Worm (Caenorhabditis elegans) whole organism, L4/young adult: ENCODE data around the gene malt-1.

Source experiments
- W03F9.2 ChIP-seq: fragments of 150-350 bp; optimal IDR thresholded peaks from 2 replicates; lab custom pipeline; 2014; ENCODE audit warnings: missing biosample characterization, missing genetic modification characterization
- dao-5 ChIP-seq: sonication (generic microtip); optimal IDR thresholded peaks from 2 replicates; lab custom pipeline; 2016; ENCODE audit warnings: missing genotype, missing genetic modification characterization, moderate library complexity, missing compliant biosample characterization
- him-1 ChIP-seq: sonication (generic microtip); optimal IDR thresholded peaks from 2 replicates; lab custom pipeline; 2016; ENCODE audit warnings: missing genotype, missing genetic modification reagents, missing genetic modification characterization, missing compliant biosample characterization

Gene malt-1

DNA sequence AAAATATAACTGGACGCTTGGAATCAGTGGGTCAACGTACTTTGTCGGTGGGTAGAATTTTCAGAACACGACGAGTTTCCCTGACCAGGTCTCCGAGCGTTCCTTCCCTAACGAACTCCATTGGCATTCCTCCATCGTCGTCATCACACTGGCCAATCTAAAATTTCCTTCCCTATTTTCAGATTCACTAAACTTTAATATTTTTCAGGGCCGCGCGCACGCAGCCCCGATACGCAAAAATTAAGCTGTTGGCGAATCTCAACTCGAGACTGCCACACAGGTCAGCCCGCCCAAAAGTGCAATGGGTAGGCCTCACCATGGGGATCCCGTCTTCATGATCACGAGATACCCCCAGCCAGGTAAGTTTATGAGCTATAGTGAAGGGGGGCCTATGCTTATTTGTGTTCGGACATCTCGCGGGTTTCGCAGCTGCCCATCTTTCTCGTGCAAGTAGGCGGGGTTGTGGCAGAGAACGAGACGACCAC is 17.1 kb upstream of the malt-1 start:
- TF ChIP-seq him-1 (tag; lab: Kevin White, UChicago) (no peak), W03F9.2 (tag; lab: Kevin White, UChicago) (no peak)

ce11 chrII:6967618-6968017 is 16.5 kb upstream of the malt-1 start, which contains the start of gene eif-2Bgamma:
eif-2Bgamma (minus strand) TSS chrII:6967648.
- TF ChIP-seq dao-5 (tag; lab: Kevin White, UChicago): no peak
- no peak for TF ChIP-seq W03F9.2 (tag; lab: Kevin White, UChicago)
- no peak for TF ChIP-seq him-1 (tag; lab: Kevin White, UChicago)

DNA sequence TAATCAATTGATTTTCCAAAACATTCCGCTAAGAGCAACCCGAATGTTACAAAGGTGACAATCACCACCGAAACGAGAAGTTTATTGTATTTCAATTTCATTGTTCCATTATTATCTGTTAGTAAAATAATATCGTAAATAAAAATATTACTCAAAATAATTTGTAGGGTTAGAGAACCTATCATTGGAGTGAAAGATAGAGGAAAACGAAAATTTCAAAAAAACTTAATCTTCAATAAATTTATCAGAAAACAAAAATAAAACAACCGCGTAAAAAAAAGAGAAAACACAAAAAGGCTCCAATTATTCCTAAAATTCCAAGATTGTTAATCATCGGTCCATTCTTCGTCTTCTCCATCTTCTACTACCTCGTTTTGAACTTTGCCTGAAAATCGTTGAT is 14.5 kb upstream of the malt-1 start, which contains the start of gene tra-2:
Gene tra-2 (minus strand): TSS at position 101 of the 400 bp plus-strand sequence.
- TF ChIP-seq dao-5 (tag; lab: Kevin White, UChicago) (no peak), W03F9.2 (tag; lab: Kevin White, UChicago) (no peak), him-1 (tag; lab: Kevin White, UChicago) (no peak)

DNA sequence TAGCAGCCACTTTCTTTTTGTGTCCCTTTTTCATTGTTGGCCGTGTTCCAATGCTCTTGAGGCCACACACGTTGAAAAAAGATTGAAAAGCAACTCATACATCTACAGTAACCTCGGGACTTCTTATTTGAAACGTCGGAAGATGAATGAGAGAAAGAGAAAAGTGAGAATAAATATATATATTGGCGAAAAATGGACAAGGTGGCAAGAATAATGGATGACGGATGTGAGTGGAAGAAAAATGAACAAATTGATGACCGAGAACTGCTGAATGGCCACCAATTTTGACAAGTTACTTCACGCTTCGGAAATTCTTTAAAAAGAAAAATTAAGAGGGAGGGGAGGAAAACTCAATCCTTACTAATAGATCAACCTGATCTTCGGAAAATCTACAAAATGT is 7.0 kb upstream of the malt-1 start:
- TF ChIP-seq dao-5 (tag; lab: Kevin White, UChicago): no peak
- TF ChIP-seq him-1 (tag; lab: Kevin White, UChicago): no peak
- no peak for TF ChIP-seq W03F9.2 (tag; lab: Kevin White, UChicago)

- TF ChIP-seq W03F9.2 (tag; lab: Kevin White, UChicago): no peak
- no peak for TF ChIP-seq dao-5 (tag; lab: Kevin White, UChicago)
- TF ChIP-seq him-1 (tag; lab: Kevin White, UChicago): no peak
Observed at ce11 chrII:6955084-6955697, 4.1 kb upstream of the malt-1 start.

DNA sequence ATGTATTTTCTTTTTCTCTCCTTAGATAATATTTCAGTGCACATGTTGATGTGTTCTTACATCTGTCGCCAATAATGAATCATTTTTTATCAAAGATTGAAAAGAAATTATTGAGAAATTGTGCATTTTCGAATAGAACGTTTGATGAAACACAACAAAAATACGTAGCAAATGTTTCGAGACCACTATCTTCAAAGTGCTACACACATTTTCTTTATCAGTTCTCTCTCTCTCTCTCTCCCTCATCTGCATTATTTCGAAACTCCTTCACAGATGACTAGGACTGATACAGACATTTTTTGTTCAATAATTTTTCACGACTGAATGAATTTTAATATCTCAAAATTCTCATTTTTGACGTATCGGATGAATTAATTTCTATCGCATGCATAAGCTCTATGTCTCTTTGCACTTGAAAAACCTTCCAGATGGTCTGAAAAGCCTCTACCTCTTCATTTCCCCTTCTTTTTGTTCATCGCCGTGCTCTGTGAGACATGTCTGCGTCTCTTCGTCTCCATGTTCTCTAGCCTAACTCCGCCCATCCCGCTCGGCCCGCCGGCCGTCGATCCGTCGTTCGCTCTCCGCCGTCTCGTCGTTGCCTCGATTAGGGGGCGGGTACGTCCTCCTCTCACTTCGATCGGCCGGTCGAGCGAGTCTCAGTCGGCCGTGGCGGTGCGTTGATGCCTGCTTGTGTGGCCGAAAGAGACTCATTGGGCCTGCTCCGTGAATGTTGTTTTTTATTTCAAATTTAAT is 7.6 kb downstream of the malt-1 start:
- TF ChIP-seq W03F9.2 (tag; lab: Kevin White, UChicago): no peak
- peak; percentile 33 for TF ChIP-seq him-1 (tag; lab: Kevin White, UChicago)

- no peak for TF ChIP-seq him-1 (tag; lab: Kevin White, UChicago)
- no peak for TF ChIP-seq dao-5 (tag; lab: Kevin White, UChicago)
- no peak for TF ChIP-seq W03F9.2 (tag; lab: Kevin White, UChicago)
Observed at ce11 chrII:6941520-6941919, 9.6 kb downstream of the malt-1 start.

DNA sequence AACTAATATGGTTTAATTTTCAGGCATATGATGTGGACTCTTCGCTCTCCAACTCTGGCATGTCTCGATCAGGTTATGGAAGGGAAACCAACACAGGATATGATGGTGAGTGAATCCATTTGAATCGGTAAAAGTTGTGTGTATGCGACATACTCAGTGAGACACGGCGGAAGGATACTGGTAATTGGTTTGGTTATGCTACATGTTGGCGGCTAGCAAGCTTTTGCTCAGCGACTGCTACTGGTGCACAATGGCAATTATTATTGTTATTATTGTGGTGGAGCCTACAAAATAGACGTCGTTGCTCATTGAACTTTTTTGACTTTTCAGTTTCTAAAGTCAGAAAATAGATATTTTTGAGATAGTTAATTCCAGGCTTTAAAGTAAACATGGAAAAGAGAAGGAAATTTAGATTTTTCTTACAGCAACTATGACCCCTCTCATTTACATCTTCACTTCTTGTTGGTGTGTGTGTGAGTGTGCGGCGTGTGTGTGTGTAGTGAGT is 10.3 kb downstream of the malt-1 start:
- no peak for TF ChIP-seq him-1 (tag; lab: Kevin White, UChicago)
- TF ChIP-seq W03F9.2 (tag; lab: Kevin White, UChicago): no peak
- no peak for TF ChIP-seq dao-5 (tag; lab: Kevin White, UChicago)

DNA sequence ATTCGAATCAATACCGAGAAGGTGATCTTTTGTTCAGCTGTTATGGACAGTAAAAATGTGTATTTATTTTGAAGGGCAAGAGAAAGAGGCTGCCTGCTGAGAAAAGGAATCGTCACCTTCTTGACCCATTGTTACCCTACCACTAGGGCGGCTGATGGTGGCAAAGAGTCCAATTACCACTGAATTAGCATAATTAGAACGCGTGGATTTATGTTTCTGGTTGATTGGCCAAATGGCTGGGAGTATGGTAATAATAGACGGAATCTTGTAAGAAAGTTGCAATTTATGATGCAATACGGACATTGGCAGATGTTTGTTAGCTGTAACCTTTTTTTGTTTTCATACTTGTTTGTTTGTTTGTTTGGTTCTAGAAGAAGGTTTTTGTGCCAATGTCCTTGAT is 11.2 kb downstream of the malt-1 start:
- TF ChIP-seq dao-5 (tag; lab: Kevin White, UChicago): no peak
- no peak for TF ChIP-seq him-1 (tag; lab: Kevin White, UChicago)
- no peak for TF ChIP-seq W03F9.2 (tag; lab: Kevin White, UChicago)

ce11 chrII:6937057-6937456 is 14.0 kb downstream of the malt-1 start:
- TF ChIP-seq dao-5 (tag; lab: Kevin White, UChicago) (no peak), him-1 (tag; lab: Kevin White, UChicago) (no peak), W03F9.2 (tag; lab: Kevin White, UChicago) (no peak)

DNA sequence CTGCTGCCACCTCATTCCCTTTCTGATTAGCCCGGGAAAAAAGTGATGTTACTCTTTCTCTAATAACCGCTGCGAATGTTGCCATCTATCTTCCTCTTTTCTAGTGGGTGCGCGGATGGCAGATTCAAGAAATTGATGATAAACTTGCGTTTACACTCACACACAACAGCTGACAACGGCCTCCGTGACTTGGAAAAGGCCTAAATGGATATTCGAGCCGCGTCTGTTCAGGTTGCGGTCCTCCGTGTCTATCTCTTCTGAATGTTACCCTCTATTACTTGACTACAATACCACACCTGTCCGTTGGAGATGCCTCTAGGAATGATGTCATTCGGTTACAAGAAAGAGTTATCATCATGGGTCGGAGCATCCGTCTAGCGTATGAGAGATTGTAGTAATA is 14.6 kb downstream of the malt-1 start:
- TF ChIP-seq dao-5 (tag; lab: Kevin White, UChicago) (no peak), W03F9.2 (tag; lab: Kevin White, UChicago) (no peak), him-1 (tag; lab: Kevin White, UChicago) (no peak)

ce11 chrII:6935975-6936374 is 15.1 kb downstream of the malt-1 start:
- TF ChIP-seq W03F9.2 (tag; lab: Kevin White, UChicago) (no peak), dao-5 (tag; lab: Kevin White, UChicago) (no peak), him-1 (tag; lab: Kevin White, UChicago) (no peak)

DNA sequence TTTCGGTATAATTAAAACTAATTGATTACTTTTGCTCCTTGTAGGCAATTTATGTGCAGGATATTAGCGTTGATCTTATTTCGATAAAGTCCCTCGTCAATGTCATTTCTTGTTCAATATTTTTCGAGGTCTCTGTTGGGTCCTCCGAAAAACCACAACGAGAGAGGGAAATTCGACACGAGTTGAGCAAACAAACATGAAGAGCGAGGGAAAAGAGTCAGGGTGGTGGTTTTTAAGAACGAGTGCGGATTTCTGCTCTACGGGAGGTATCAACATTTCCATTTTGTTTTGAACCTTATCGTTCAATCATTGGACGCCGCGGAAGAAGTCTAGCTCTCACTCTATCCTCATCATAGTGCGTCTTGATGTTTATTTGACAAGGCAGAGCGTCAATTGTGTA is 16.4 kb downstream of the malt-1 start:
- TF ChIP-seq him-1 (tag; lab: Kevin White, UChicago): no peak
- no peak for TF ChIP-seq W03F9.2 (tag; lab: Kevin White, UChicago)
- TF ChIP-seq dao-5 (tag; lab: Kevin White, UChicago): no peak
